Fruit fly (Drosophila melanogaster) whole organism, embryonic: ENCODE results near the gene w-cup.

Experiments
- Abd-B ChIP-seq: fragments of 200-800 bp; sonication (Bioruptor generic); optimal IDR thresholded peaks from 2 replicates; lab custom pipeline; 2018; ENCODE audit warnings: missing biosample characterization, mild to moderate bottlenecking, missing genetic modification characterization, moderate library complexity
- CG10147 ChIP-seq: fragments of 200-800 bp; sonication (Bioruptor generic); optimal IDR thresholded peaks from 2 replicates; lab custom pipeline; 2019; ENCODE audit warnings: missing biosample characterization, mild to moderate bottlenecking, missing genetic modification characterization, moderate library complexity
- CG11085 ChIP-seq: fragments of 200-800 bp; sonication (Bioruptor generic); IDR thresholded peaks from 2 replicates; pipeline ENCODE4 v1.3.6; 2022; ENCODE audit warnings: missing biosample characterization, missing genetic modification characterization
- CG12104 ChIP-seq: fragments of 200-800 bp; sonication (Bioruptor generic); optimal IDR thresholded peaks from 3 replicates; lab custom pipeline; 2016; ENCODE audit warnings: missing biosample characterization, missing genetic modification characterization
- CG15269 ChIP-seq: fragments of 200-800 bp; sonication (Bioruptor generic); optimal IDR thresholded peaks from 2 replicates; lab custom pipeline; 2018; ENCODE audit warnings: missing biosample characterization, mild to moderate bottlenecking, missing genetic modification characterization, moderate library complexity
- CG17612 ChIP-seq: fragments of 200-800 bp; sonication (Bioruptor generic); IDR thresholded peaks from 2 replicates; pipeline ENCODE4 v1.3.6; 2022; ENCODE audit warnings: missing biosample characterization, missing genetic modification characterization
- CG18764 ChIP-seq: fragments of 200-800 bp; sonication (Bioruptor generic); optimal IDR thresholded peaks from 3 replicates; lab custom pipeline; 2016; ENCODE audit warnings: missing biosample characterization, missing genetic modification characterization
- CG2199 ChIP-seq: fragments of 200-800 bp; sonication (Bioruptor generic); IDR thresholded peaks from 3 replicates; pipeline ENCODE4 v1.3.6; 2022; ENCODE audit warnings: missing biosample characterization, missing genetic modification characterization
- CG31365 ChIP-seq: fragments of 200-800 bp; sonication (Bioruptor generic); optimal IDR thresholded peaks from 2 replicates; lab custom pipeline; 2018; ENCODE audit warnings: missing biosample characterization, mild to moderate bottlenecking, missing genetic modification characterization
- CG4282 ChIP-seq: fragments of 200-800 bp; sonication (Bioruptor generic); optimal IDR thresholded peaks from 2 replicates; lab custom pipeline; 2016; ENCODE audit warnings: missing biosample characterization, missing genetic modification characterization
- CG5180 ChIP-seq: fragments of 200-800 bp; sonication (Bioruptor generic); optimal IDR thresholded peaks from 3 replicates; lab custom pipeline; 2017; ENCODE audit warnings: missing biosample characterization, missing genetic modification characterization, mild to moderate bottlenecking, moderate library complexity, missing genetic modification reagents
- CG5953 ChIP-seq: fragments of 200-800 bp; sonication (Bioruptor generic); IDR thresholded peaks from 2 replicates; pipeline ENCODE4 v1.3.6; 2022; ENCODE audit warnings: missing biosample characterization, missing genetic modification characterization
- CG6813 ChIP-seq: fragments of 200-800 bp; sonication (Bioruptor generic); optimal IDR thresholded peaks from 2 replicates; lab custom pipeline; 2017; ENCODE audit warnings: missing biosample characterization, missing genetic modification characterization, mild to moderate bottlenecking, moderate library complexity, missing genetic modification reagents
- CG8765 ChIP-seq: fragments of 200-800 bp; sonication (Bioruptor generic); IDR thresholded peaks from 2 replicates; pipeline ENCODE4 v1.3.6; 2022; ENCODE audit warnings: missing biosample characterization, missing genetic modification characterization
- Dbx ChIP-seq: fragments of 200-800 bp; sonication (Bioruptor generic); IDR thresholded peaks from 3 replicates; pipeline ENCODE4 v1.3.6; 2022; ENCODE audit warnings: missing biosample characterization, missing genetic modification characterization
- Deaf1 ChIP-seq: fragments of 200-800 bp; optimal IDR thresholded peaks from 3 replicates; lab custom pipeline; 2019; ENCODE audit warnings: missing biosample characterization, mild to moderate bottlenecking, missing genetic modification characterization, moderate library complexity
- Ets65A ChIP-seq: fragments of 200-800 bp; sonication (Bioruptor generic); peaks from one replicate; lab custom pipeline; 2016; ENCODE audit warnings: missing biosample characterization, missing genetic modification characterization
- Fer3 ChIP-seq: fragments of 200-800 bp; sonication (Bioruptor generic); optimal IDR thresholded peaks from 2 replicates; lab custom pipeline; 2018; ENCODE audit warnings: missing biosample characterization, mild to moderate bottlenecking, missing genetic modification characterization, moderate library complexity
- HmgD ChIP-seq: fragments of 200-800 bp; sonication (Bioruptor generic); optimal IDR thresholded peaks from 3 replicates; lab custom pipeline; 2016; ENCODE audit warnings: missing biosample characterization, missing genetic modification characterization
- Hr78 ChIP-seq, 2 experiments: fragments of 200-800 bp in 1 of 2; fragments of >200 bp in 1 of 2; sonication (Bioruptor generic) in 1 of 2; optimal IDR thresholded peaks; 2 replicates each; lab custom pipeline; 2017 to 2019; ENCODE audit warnings: missing biosample characterization in 2 of 2, missing genetic modification characterization in 2 of 2, mild to moderate bottlenecking in 1 of 2, moderate library complexity in 1 of 2
- MBD-R2 ChIP-seq: fragments of 200-800 bp; sonication (Bioruptor generic); IDR thresholded peaks from 2 replicates; pipeline ENCODE4 v1.3.6; 2022; ENCODE audit warnings: missing biosample characterization, missing genetic modification characterization
- az2 ChIP-seq: fragments of 200-800 bp; sonication (Bioruptor generic); optimal IDR thresholded peaks from 3 replicates; lab custom pipeline; 2016; ENCODE audit warnings: missing biosample characterization, missing genetic modification characterization
- btn ChIP-seq: fragments of 200-800 bp; sonication (Bioruptor generic); optimal IDR thresholded peaks from 2 replicates; lab custom pipeline; 2016; ENCODE audit warnings: missing biosample characterization, missing genetic modification characterization
- caup ChIP-seq: fragments of 200-800 bp; sonication (Bioruptor generic); optimal IDR thresholded peaks from 3 replicates; lab custom pipeline; 2017; ENCODE audit warnings: missing biosample characterization, mild to moderate bottlenecking, missing genetic modification characterization, moderate library complexity; ENCODE audit not compliant: severe bottlenecking
- chm ChIP-seq: fragments of 200-800 bp; sonication (Bioruptor generic); IDR thresholded peaks from 2 replicates; pipeline ENCODE4 v1.3.6; 2022; ENCODE audit warnings: missing biosample characterization, missing genetic modification characterization
- ci ChIP-seq: fragments of 200-800 bp; sonication (Bioruptor generic); IDR thresholded peaks from 3 replicates; pipeline ENCODE4 v1.3.6; 2022; ENCODE audit warnings: missing biosample characterization, missing genetic modification characterization
- crp ChIP-seq, 2 experiments: fragments of 200-800 bp; sonication (Bioruptor generic); optimal IDR thresholded peaks; 2 replicates in 1 of 2; 3 replicates in 1 of 2; lab custom pipeline; 2017; ENCODE audit warnings: missing biosample characterization in 2 of 2, missing genetic modification characterization in 2 of 2, mild to moderate bottlenecking in 1 of 2, moderate library complexity in 1 of 2
- emc ChIP-seq: fragments of 200-800 bp; sonication (Bioruptor generic); optimal IDR thresholded peaks from 2 replicates; lab custom pipeline; 2016; ENCODE audit warnings: missing biosample characterization, missing genetic modification characterization
- fd96Cb ChIP-seq: fragments of 200-800 bp; sonication (Bioruptor generic); optimal IDR thresholded peaks from 2 replicates; lab custom pipeline; 2018; ENCODE audit warnings: missing biosample characterization, mild to moderate bottlenecking, missing genetic modification characterization, moderate library complexity
- fru ChIP-seq: fragments of >200 bp; optimal IDR thresholded peaks from 2 replicates; lab custom pipeline; 2017
- gce ChIP-seq: fragments of 200-800 bp; sonication (Bioruptor generic); IDR thresholded peaks from 3 replicates; pipeline ENCODE4 v1.3.6; 2022; ENCODE audit warnings: missing biosample characterization, missing genetic modification characterization
- grn ChIP-seq: fragments of 200-800 bp; sonication (Bioruptor generic); optimal IDR thresholded peaks from 3 replicates; lab custom pipeline; 2017; ENCODE audit warnings: missing biosample characterization, missing genetic modification characterization
- gro ChIP-seq: fragments of 200-800 bp; sonication (Bioruptor generic); optimal IDR thresholded peaks from 2 replicates; lab custom pipeline; 2016; ENCODE audit warnings: missing biosample characterization, missing genetic modification characterization
- ham ChIP-seq: fragments of 200-800 bp; sonication (Bioruptor generic); IDR thresholded peaks from 2 replicates; pipeline ENCODE4 v1.3.6; 2022; ENCODE audit warnings: missing biosample characterization, missing genetic modification characterization
- hkb ChIP-seq, 2 experiments: fragments of 200-800 bp in 1 of 2; fragments of >200 bp in 1 of 2; sonication (Bioruptor generic) in 1 of 2; IDR thresholded peaks in 1 of 2; optimal IDR thresholded peaks in 1 of 2; 2 replicates each; pipeline versions ENCODE4 v1.3.6 to Lab custom; 2017 to 2022; ENCODE audit warnings: missing biosample characterization in 1 of 2, missing genetic modification characterization in 1 of 2
- lbe ChIP-seq: fragments of 200-800 bp; sonication (Bioruptor generic); optimal IDR thresholded peaks from 2 replicates; lab custom pipeline; 2016; ENCODE audit warnings: missing biosample characterization, mild to moderate bottlenecking, missing genetic modification characterization
- maf-S ChIP-seq: fragments of 200-800 bp; sonication (Bioruptor generic); optimal IDR thresholded peaks from 2 replicates; lab custom pipeline; 2016; ENCODE audit warnings: missing biosample characterization, missing genetic modification characterization
- phol ChIP-seq: fragments of 200-800 bp; sonication (Bioruptor generic); optimal IDR thresholded peaks from 3 replicates; lab custom pipeline; 2018; ENCODE audit warnings: missing biosample characterization, mild to moderate bottlenecking, missing genetic modification characterization, moderate library complexity
- slbo ChIP-seq: fragments of 200-800 bp; sonication (Bioruptor generic); IDR thresholded peaks from 2 replicates; pipeline ENCODE4 v1.3.6; 2022; ENCODE audit warnings: missing biosample characterization, missing genetic modification characterization
- slou ChIP-seq: fragments of 200-800 bp; sonication (Bioruptor generic); optimal IDR thresholded peaks from 3 replicates; lab custom pipeline; 2016; ENCODE audit warnings: missing biosample characterization, missing genetic modification characterization
- slp2 ChIP-seq: fragments of 200-800 bp; sonication (Bioruptor generic); optimal IDR thresholded peaks from 2 replicates; lab custom pipeline; 2016; ENCODE audit warnings: missing biosample characterization, missing genetic modification characterization
- sr ChIP-seq: fragments of 200-800 bp; sonication (Bioruptor generic); IDR thresholded peaks from 3 replicates; pipeline ENCODE4 v1.3.6; 2022; ENCODE audit warnings: missing biosample characterization, missing genetic modification characterization
- tap ChIP-seq: fragments of 200-800 bp; optimal IDR thresholded peaks from 3 replicates; lab custom pipeline; 2019; ENCODE audit warnings: missing biosample characterization, mild to moderate bottlenecking, missing genetic modification characterization, moderate library complexity
- ttk ChIP-seq: fragments of 200-800 bp; sonication (Bioruptor generic); IDR thresholded peaks from 2 replicates; pipeline ENCODE4 v2.1.2; 2022; ENCODE audit warnings: missing biosample characterization, missing genetic modification characterization
- twi ChIP-seq: fragments of 200-800 bp; optimal IDR thresholded peaks from 2 replicates; lab custom pipeline; 2019; ENCODE audit warnings: missing biosample characterization, mild to moderate bottlenecking, missing genetic modification characterization, moderate library complexity
- unpg ChIP-seq: fragments of 200-800 bp; sonication (Bioruptor generic); optimal IDR thresholded peaks from 3 replicates; lab custom pipeline; 2018; ENCODE audit warnings: missing biosample characterization, mild to moderate bottlenecking, missing genetic modification characterization, moderate library complexity
- wdn ChIP-seq: fragments of 200-800 bp; sonication (Bioruptor generic); IDR thresholded peaks from 2 replicates; pipeline ENCODE4 v1.3.6; 2022; ENCODE audit warnings: missing biosample characterization, missing genetic modification characterization
- zfh1 ChIP-seq: fragments of 200-800 bp; sonication (Bioruptor generic); IDR thresholded peaks from 3 replicates; pipeline ENCODE4 v1.3.6; 2022; ENCODE audit warnings: missing biosample characterization, missing genetic modification characterization

Gene w-cup

dm6 chr2L:10616767-10617166, 39.2 kb upstream of the w-cup start (continued):
- TF ChIP-seq az2 (GFP tag; lab: Kevin White, UChicago) = peak; percentile 77
- no peak for TF ChIP-seq grn (GFP tag; lab: Kevin White, UChicago)
- peak; percentile 89 for TF ChIP-seq Ets65A (GFP tag; lab: Kevin White, UChicago)
- peak; percentile 46 for TF ChIP-seq maf-S
- peak; percentile 29 for TF ChIP-seq slp2
- 0 out of 3 replicates have a peak, but pooled peaks have one; percentile 9 for TF ChIP-seq sr
- peak; percentile 43 for TF ChIP-seq caup (GFP tag; lab: Kevin White, UChicago)
- TF ChIP-seq lbe (GFP tag; lab: Kevin White, UChicago) = no peak
- TF ChIP-seq CG15269 (tag; lab: Kevin White, UChicago) = peak; percentile 57
- TF ChIP-seq Fer3 (tag; lab: Kevin White, UChicago) = peak; percentile 59
- TF ChIP-seq gro (GFP tag; lab: Kevin White, UChicago) = no peak
- peak; percentile 86 for TF ChIP-seq ttk (GFP tag; lab: Robert Waterston, UW)
- peak; percentile 21 for TF ChIP-seq CG12104
- TF ChIP-seq CG4282 (GFP tag; lab: Kevin White, UChicago) = no peak
- peak; percentile 54 for TF ChIP-seq CG18764
- no peak for TF ChIP-seq ham (GFP tag; lab: Robert Waterston, UW)
- peak; percentile 7 for TF ChIP-seq slou (GFP tag; lab: Kevin White, UChicago)
- TF ChIP-seq wdn (GFP tag; lab: Robert Waterston, UW) = 0 out of 2 replicates have a peak, but pooled peaks have one; percentile 35
- peak; percentile 41 for TF ChIP-seq Deaf1 (tag; lab: Kevin White, UChicago)
- TF ChIP-seq slbo (GFP tag; lab: Robert Waterston, UW) = peak; percentile 61
- TF ChIP-seq CG2199 = peak; percentile 79; the same call in 2 of the 3 replicates
- TF ChIP-seq fru (lab: Kevin White, UChicago) = no peak
- TF ChIP-seq fd96Cb (tag; lab: Kevin White, UChicago) = peak; percentile 81
- TF ChIP-seq btn (GFP tag; lab: Kevin White, UChicago) = peak; percentile 63
- TF ChIP-seq tap (tag; lab: Kevin White, UChicago) = peak; percentile 70
- TF ChIP-seq CG8765 (GFP tag; lab: Robert Waterston, UW) = peak; percentile 44; the same call in 1 of the 2 replicates
- no peak for TF ChIP-seq emc
- TF ChIP-seq CG17612 = no peak
- peak; percentile 60 for TF ChIP-seq CG5953 (GFP tag; lab: Robert Waterston, UW)
- peak; percentile 66; the same call in 1 of the 3 replicates for TF ChIP-seq gce (GFP tag; lab: Robert Waterston, UW)
- peak; percentile 39 for TF ChIP-seq CG10147
- peak; percentile 84 for TF ChIP-seq chm (GFP tag; lab: Robert Waterston, UW)
- TF ChIP-seq unpg (GFP tag; lab: Kevin White, UChicago) = peak; percentile 85
- TF ChIP-seq CG31365 (tag; lab: Kevin White, UChicago) = peak; percentile 15
- TF ChIP-seq zfh1 (GFP tag; lab: Robert Waterston, UW) = peak; percentile 86
- peak; percentile 35 for TF ChIP-seq CG5180 (GFP tag; lab: Kevin White, UChicago)
- peak; percentile 66 for TF ChIP-seq Abd-B (GFP tag; lab: Kevin White, UChicago)
- no peak for TF ChIP-seq HmgD
- peak; percentile 32; the same call in 1 of the 2 replicates for TF ChIP-seq CG11085
- peak; percentile 63 for TF ChIP-seq CG6813
- TF ChIP-seq Hr78 (GFP tag; optimal IDR thresholded peaks at IDR 0.05; lab: Kevin White, UChicago) = no peak
- peak; percentile 29; the same call in 1 of the 2 replicates for TF ChIP-seq MBD-R2
- TF ChIP-seq ci (GFP tag; lab: Robert Waterston, UW) = peak; percentile 92
- TF ChIP-seq hkb (optimal IDR thresholded peaks at IDR 0.05; lab: Kevin White, UChicago) = no peak
- TF ChIP-seq hkb (GFP tag; IDR thresholded peaks at IDR 0.05; lab: Robert Waterston, UW) = peak; percentile 92
- TF ChIP-seq crp (GFP tag; optimal IDR thresholded peaks at IDR 0.05; lab: Kevin White, UChicago) = peak in 1 of 2 experiments; percentile 6
- no peak for TF ChIP-seq twi (tag; lab: Kevin White, UChicago)
- TF ChIP-seq phol (tag; lab: Kevin White, UChicago) = peak; percentile 81
- TF ChIP-seq Dbx = 0 out of 3 replicates have a peak, but pooled peaks have one; percentile 5
- TF ChIP-seq, all 482 proteins: peak for 321
